Worm (Caenorhabditis elegans): Measurements from ENCODE around the gene R155.5.

DNA sequence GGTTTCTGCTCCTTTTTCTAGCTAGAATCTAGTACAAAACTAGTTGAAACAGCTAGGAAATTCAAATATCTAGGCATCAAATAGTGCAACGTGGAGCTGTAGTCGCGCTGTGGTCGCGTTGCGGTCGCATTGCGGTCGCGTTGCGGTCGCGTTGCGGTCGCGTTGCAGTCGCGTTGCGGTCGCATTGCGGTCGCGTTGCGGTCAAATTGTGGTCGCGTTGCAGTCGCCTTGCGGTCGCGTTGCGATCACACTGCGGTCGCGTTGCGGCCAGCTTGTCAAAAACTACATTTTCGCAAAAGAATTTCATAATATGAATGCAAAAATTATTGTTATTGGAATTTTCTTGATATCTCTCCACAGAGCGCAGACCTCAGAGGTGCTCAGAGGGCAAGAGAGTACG, 5.7 kb upstream of the R155.5 start:
- TF ChIP-seq snpc-4 (tag; optimal IDR thresholded peaks at IDR 0.05): no peak
- TF ChIP-seq ces-1 (GFP tag; optimal IDR thresholded peaks at IDR 0.05): no peak
- TF ChIP-seq unc-39 (tag; optimal IDR thresholded peaks at IDR 0.05): no peak
- TF ChIP-seq mep-1 (tag; optimal IDR thresholded peaks at IDR 0.05): no peak
